Fruit fly (Drosophila melanogaster) whole organism, embryonic: ENCODE results near the gene CG44362.

Experiments used
- Aef1 ChIP-seq: fragments of 200-800 bp; sonication (Bioruptor generic); IDR thresholded peaks from 3 replicates; pipeline ENCODE4 v1.3.6; 2022; ENCODE audit warnings: missing biosample characterization, missing genetic modification characterization
- B-H2 ChIP-seq: fragments of 200-800 bp; sonication (Bioruptor generic); optimal IDR thresholded peaks from 2 replicates; lab custom pipeline; 2018; ENCODE audit warnings: missing biosample characterization, mild to moderate bottlenecking, missing genetic modification characterization
- Blimp-1 ChIP-seq: fragments of 200-800 bp; sonication (Bioruptor generic); optimal IDR thresholded peaks from 3 replicates; lab custom pipeline; 2018; ENCODE audit warnings: missing biosample characterization, missing genetic modification characterization, mild to moderate bottlenecking, moderate library complexity, missing genetic modification reagents
- CG7556 ChIP-seq: fragments of 200-800 bp; sonication (Bioruptor generic); optimal IDR thresholded peaks from 2 replicates; lab custom pipeline; 2017; ENCODE audit warnings: missing biosample characterization, mild to moderate bottlenecking, missing genetic modification characterization

dm6 chr3L:11384225-11384624, 13.1 kb upstream of the CG44362 start:
- TF ChIP-seq B-H2 (no peak), CG7556 (GFP tag; lab: Kevin White, UChicago) (no peak), Blimp-1 (peak; percentile 2), Aef1 (no peak)
